Worm (Caenorhabditis elegans) whole organism, early embryonic: Measurements from ENCODE around the gene C17C3.15.

Experiments used
- B0310.2 ChIP-seq: sonication (generic microtip); optimal IDR thresholded peaks from 2 replicates; lab custom pipeline; 2016; ENCODE audit warnings: mild to moderate bottlenecking, missing genetic modification characterization, missing compliant biosample characterization
- F13C5.2 ChIP-seq: sonication (generic microtip); optimal IDR thresholded peaks from 2 replicates; lab custom pipeline; 2017; ENCODE audit warnings: mild to moderate bottlenecking, missing genetic modification characterization, inconsistent platforms, missing compliant biosample characterization
- ama-1 ChIP-seq: fragments of 150-350 bp; optimal IDR thresholded peaks from 2 replicates; lab custom pipeline; 2014
- ceh-13 ChIP-seq: fragments of 200-800 bp; sonication (Bioruptor generic); optimal IDR thresholded peaks from 2 replicates; lab custom pipeline; 2018; ENCODE audit warnings: mild to moderate bottlenecking, missing genetic modification characterization, missing compliant biosample characterization
- ets-7 ChIP-seq: sonication (generic microtip); optimal IDR thresholded peaks from 2 replicates; lab custom pipeline; 2016; ENCODE audit warnings: missing genotype, missing genetic modification characterization, missing compliant biosample characterization
- flt-1 ChIP-seq: fragments of 200-800 bp; sonication (Bioruptor generic); IDR thresholded peaks from 2 replicates; pipeline ENCODE4 v1.3.6; 2022; ENCODE audit warnings: missing genetic modification characterization, missing compliant biosample characterization
- hmbx-1 ChIP-seq: sonication (generic microtip); optimal IDR thresholded peaks from 2 replicates; lab custom pipeline; 2016; ENCODE audit warnings: mild to moderate bottlenecking, missing genetic modification characterization, missing compliant biosample characterization
- scrt-1 ChIP-seq: fragments of 200-800 bp; sonication (Bioruptor generic); IDR thresholded peaks from 2 replicates; pipeline ENCODE4 v1.3.6; 2022; ENCODE audit warnings: missing genetic modification characterization, missing compliant biosample characterization
- sea-1 ChIP-seq: fragments of 200-800 bp; sonication (Bioruptor generic); conservative IDR thresholded peaks from 2 replicates; pipeline ENCODE4 v1.3.6; 2022; ENCODE audit warnings: missing genetic modification characterization, missing compliant biosample characterization
- tbx-37 ChIP-seq: fragments of 200-800 bp; sonication (Bioruptor generic); conservative IDR thresholded peaks from 2 replicates; pipeline ENCODE4 v1.3.6; 2022; ENCODE audit warnings: missing genetic modification reagents, missing genetic modification characterization, missing compliant biosample characterization

DNA sequence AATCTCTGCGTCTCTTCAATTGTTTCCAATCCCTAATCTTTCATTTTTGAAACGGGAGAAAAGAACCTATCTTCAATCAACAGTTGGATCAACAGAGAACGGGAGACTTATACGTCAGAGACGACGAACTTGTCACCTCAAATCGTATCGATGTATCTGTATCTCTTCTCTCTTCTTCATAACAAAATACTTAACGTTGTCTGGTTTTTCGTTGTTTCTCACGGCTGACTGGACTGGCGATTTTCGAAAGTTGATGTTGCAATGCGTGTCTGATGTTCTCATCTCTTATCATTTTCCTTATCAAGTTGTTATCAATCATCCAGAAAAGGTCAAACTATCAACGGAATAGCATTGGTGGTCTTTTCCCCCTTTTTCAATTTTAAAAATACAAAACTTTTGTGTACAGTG lies 35.1 kb downstream of the C17C3.15 start:
- TF ChIP-seq ama-1 (lab: Kevin White, UChicago) (no peak), flt-1 (GFP tag; lab: Robert Waterston, UW) (no peak), sea-1 (no peak), tbx-37 (no peak), ceh-13 (GFP tag; lab: Kevin White, UChicago) (no peak), scrt-1 (GFP tag; lab: Robert Waterston, UW) (no peak), F13C5.2 (tag; lab: Kevin White, UChicago) (no peak), ets-7 (tag; lab: Kevin White, UChicago) (no peak), B0310.2 (tag; lab: Kevin White, UChicago) (no peak), hmbx-1 (tag; lab: Kevin White, UChicago) (no peak)
